Worm (Caenorhabditis elegans) whole organism, mixed stage, embryonic: ENCODE results near the gene irg-5.
A peak's percentile ranks its signal among the peaks of the same experiment; 100 is the strongest.

ENCODE experiments used
- M03D4.4 ChIP-seq: sonication (generic microtip); optimal IDR thresholded peaks from 2 replicates; lab custom pipeline; 2017; ENCODE audit warnings: mild to moderate bottlenecking, missing genetic modification characterization, missing compliant biosample characterization
- blmp-1 ChIP-seq: fragments of 150-350 bp; optimal IDR thresholded peaks from 2 replicates; lab custom pipeline; 2014; ENCODE audit warnings: missing biosample characterization, missing genetic modification characterization
- ceh-39 ChIP-seq: fragments of 150-350 bp; optimal IDR thresholded peaks from 2 replicates; lab custom pipeline; 2014; ENCODE audit warnings: missing biosample characterization, missing genetic modification characterization
- ceh-43 ChIP-seq: fragments of 200-800 bp; sonication (Bioruptor generic); optimal IDR thresholded peaks from 2 replicates; lab custom pipeline; 2018; ENCODE audit warnings: mild to moderate bottlenecking, missing genetic modification characterization, moderate library complexity, missing compliant biosample characterization
- ceh-83 ChIP-seq: fragments of 200-800 bp; sonication (Bioruptor generic); optimal IDR thresholded peaks from 2 replicates; lab custom pipeline; 2018; ENCODE audit warnings: mild to moderate bottlenecking, missing genetic modification characterization, missing compliant biosample characterization
- ces-1 ChIP-seq: fragments of 150-350 bp; optimal IDR thresholded peaks from 2 replicates; lab custom pipeline; 2014; ENCODE audit warnings: missing biosample characterization, missing genetic modification reagents, missing genetic modification characterization
- cnd-1 ChIP-seq: fragments of 200-800 bp; sonication (Bioruptor generic); optimal IDR thresholded peaks from 2 replicates; lab custom pipeline; 2018; ENCODE audit warnings: mild to moderate bottlenecking, missing genetic modification characterization, missing compliant biosample characterization
- elt-1 ChIP-seq: sonication (generic microtip); optimal IDR thresholded peaks from 2 replicates; lab custom pipeline; 2017; ENCODE audit warnings: missing genetic modification characterization, mild to moderate bottlenecking, missing compliant biosample characterization, antibody characterized with exemption, moderate library complexity, borderline replicate concordance; ENCODE audit not compliant: insufficient read depth
- elt-3 ChIP-seq: fragments of 150-350 bp; optimal IDR thresholded peaks from 2 replicates; lab custom pipeline; 2014; ENCODE audit warnings: missing biosample characterization, missing genetic modification characterization
- ham-2 ChIP-seq: fragments of 200-800 bp; sonication (Bioruptor generic); optimal IDR thresholded peaks from 2 replicates; lab custom pipeline; 2018; ENCODE audit warnings: mild to moderate bottlenecking, missing genetic modification characterization, missing compliant biosample characterization
- hlh-1 ChIP-seq: fragments of 150-350 bp; optimal IDR thresholded peaks from 2 replicates; lab custom pipeline; 2014; ENCODE audit warnings: missing biosample characterization, missing genetic modification reagents, missing genetic modification characterization
- lsy-2 ChIP-seq: fragments of 150-350 bp; optimal IDR thresholded peaks from 2 replicates; lab custom pipeline; 2014; ENCODE audit warnings: missing biosample characterization, missing genetic modification characterization
- mab-5 ChIP-seq: fragments of 150-350 bp; optimal IDR thresholded peaks from 2 replicates; lab custom pipeline; 2014; ENCODE audit warnings: missing biosample characterization, missing genetic modification characterization
- mep-1 ChIP-seq: fragments of 150-350 bp; optimal IDR thresholded peaks from 2 replicates; lab custom pipeline; 2017; ENCODE audit warnings: missing biosample characterization, missing genetic modification reagents, missing genetic modification characterization, inconsistent platforms
- mls-2 ChIP-seq: sonication (generic microtip); optimal IDR thresholded peaks from 2 replicates; lab custom pipeline; 2016; ENCODE audit warnings: mild to moderate bottlenecking, missing genetic modification characterization, moderate library complexity, missing compliant biosample characterization
- nhr-12 ChIP-seq: fragments of 150-350 bp; optimal IDR thresholded peaks from 2 replicates; lab custom pipeline; 2014; ENCODE audit warnings: missing biosample characterization, missing genetic modification characterization
- nhr-2 ChIP-seq: fragments of 150-350 bp; optimal IDR thresholded peaks from 2 replicates; lab custom pipeline; 2014; ENCODE audit warnings: missing biosample characterization, missing genetic modification characterization
- nhr-28 ChIP-seq: fragments of 150-350 bp; optimal IDR thresholded peaks from 2 replicates; lab custom pipeline; 2014; ENCODE audit warnings: missing biosample characterization, missing genetic modification characterization
- nhr-76 ChIP-seq: sonication (generic microtip); optimal IDR thresholded peaks from 2 replicates; lab custom pipeline; 2017; ENCODE audit warnings: missing biosample characterization, missing genetic modification characterization
- pha-4 ChIP-seq: fragments of 150-350 bp; optimal IDR thresholded peaks from 2 replicates; lab custom pipeline; 2018; ENCODE audit warnings: missing biosample characterization, missing genetic modification reagents, missing genetic modification characterization
- sem-2 ChIP-seq: fragments of 200-800 bp; sonication (Bioruptor generic); optimal IDR thresholded peaks from 2 replicates; lab custom pipeline; 2018; ENCODE audit warnings: mild to moderate bottlenecking, missing genetic modification characterization, missing compliant biosample characterization
- snpc-4 ChIP-seq: fragments of 150-350 bp; optimal IDR thresholded peaks from 2 replicates; lab custom pipeline; 2014; ENCODE audit warnings: missing biosample characterization, missing genetic modification characterization
- sptf-1 ChIP-seq: sonication (generic microtip); optimal IDR thresholded peaks from 2 replicates; lab custom pipeline; 2017; ENCODE audit warnings: mild to moderate bottlenecking, missing genetic modification characterization, moderate library complexity, missing compliant biosample characterization
- unc-120 ChIP-seq: sonication (generic microtip); optimal IDR thresholded peaks from 2 replicates; lab custom pipeline; 2017; ENCODE audit warnings: missing genetic modification characterization, missing compliant biosample characterization; ENCODE audit not compliant: poor library complexity, severe bottlenecking
- unc-39 ChIP-seq: fragments of 150-350 bp; optimal IDR thresholded peaks from 2 replicates; lab custom pipeline; 2014; ENCODE audit warnings: missing biosample characterization, missing genetic modification characterization
- unc-62 ChIP-seq: fragments of 150-350 bp; optimal IDR thresholded peaks from 2 replicates; lab custom pipeline; 2014; ENCODE audit warnings: missing biosample characterization, missing genetic modification reagents, missing genetic modification characterization

irg-5 gene

ce11 chrV:13777857-13778256, 39.6 kb upstream of the irg-5 start, which contains the start of gene F53C11.9:
F53C11.9 (plus strand) TSS chrV:13778015.
- no peak for TF ChIP-seq ceh-43
- TF ChIP-seq unc-62 (GFP tag; lab: Kevin White, UChicago): peak; percentile 34
- TF ChIP-seq lsy-2 (tag; lab: Kevin White, UChicago): no peak
- TF ChIP-seq, all 35 proteins: peak for 1

- TF ChIP-seq hlh-1 (tag; lab: Kevin White, UChicago): no peak
- no peak for TF ChIP-seq nhr-76
- TF ChIP-seq unc-39 (tag; lab: Kevin White, UChicago): no peak
- TF ChIP-seq nhr-28 (tag; lab: Kevin White, UChicago): no peak
- TF ChIP-seq ham-2: no peak
- no peak for TF ChIP-seq elt-3 (tag; lab: Kevin White, UChicago)
- no peak for TF ChIP-seq blmp-1 (tag; lab: Kevin White, UChicago)
- TF ChIP-seq ceh-39 (tag; lab: Kevin White, UChicago): no peak
- no peak for TF ChIP-seq lsy-2 (tag; lab: Kevin White, UChicago)
- TF ChIP-seq mls-2 (tag; lab: Kevin White, UChicago): no peak
- no peak for TF ChIP-seq pha-4 (tag; lab: Kevin White, UChicago)
- no peak for TF ChIP-seq sem-2 (GFP tag; lab: Kevin White, UChicago)
- no peak for TF ChIP-seq nhr-2 (tag; lab: Kevin White, UChicago)
- no peak for TF ChIP-seq mab-5 (tag; lab: Kevin White, UChicago)
- no peak for TF ChIP-seq snpc-4 (tag; lab: Kevin White, UChicago)
Measured at ce11 chrV:13775529-13775928, 37.3 kb upstream of the irg-5 start, which contains the start of gene F53C11.1. F53C11.1 (plus strand) TSS chrV:13775796.

ce11 chrV:13771209-13771608, 32.9 kb upstream of the irg-5 start, which contains the start of gene F20G2.5:
F20G2.5 (plus strand) TSS chrV:13771509.
- no peak for TF ChIP-seq ham-2

ce11 chrV:13768941-13769436, 30.7 kb upstream of the irg-5 start, which contains the start of gene nas-24:
nas-24 (plus strand) TSS chrV:13769386.
- TF ChIP-seq ces-1 (no peak), cnd-1 (no peak), ceh-43 (no peak), ceh-39 (tag; lab: Kevin White, UChicago) (no peak), unc-120 (no peak), mep-1 (tag; lab: Kevin White, UChicago) (no peak), lsy-2 (tag; lab: Kevin White, UChicago) (no peak), sem-2 (GFP tag; lab: Kevin White, UChicago) (no peak), ham-2 (no peak), unc-39 (tag; lab: Kevin White, UChicago) (no peak), nhr-76 (no peak), mab-5 (tag; lab: Kevin White, UChicago) (no peak), nhr-28 (tag; lab: Kevin White, UChicago) (no peak), elt-1 (tag; lab: Kevin White, UChicago) (no peak), nhr-12 (tag; lab: Kevin White, UChicago) (no peak)
- TF ChIP-seq, all 35 proteins: peak for 0

- no peak for TF ChIP-seq nhr-28 (tag; lab: Kevin White, UChicago)
- no peak for TF ChIP-seq M03D4.4 (tag; lab: Kevin White, UChicago)
- no peak for TF ChIP-seq elt-1 (tag; lab: Kevin White, UChicago)
- no peak for TF ChIP-seq sptf-1
- TF ChIP-seq ceh-83 (GFP tag; lab: Kevin White, UChicago): no peak
- no peak for TF ChIP-seq mls-2 (tag; lab: Kevin White, UChicago)
Measured at ce11 chrV:13768388-13768787, 30.1 kb upstream of the irg-5 start, which contains the start of gene F20G2.3. F20G2.3 (minus strand) TSS chrV:13768488.

- TF ChIP-seq blmp-1 (tag; lab: Kevin White, UChicago) (no peak), nhr-28 (tag; lab: Kevin White, UChicago) (no peak), ceh-43 (no peak)
- TF ChIP-seq, all 35 proteins: peak for 0
Measured at ce11 chrV:13763723-13764122, 25.4 kb upstream of the irg-5 start.
